Worm (Caenorhabditis elegans): Measurements from ENCODE around the gene col-122.
"Not testable (repeated sequence)": the region's sequence is repeated elsewhere in the genome, so short reads cannot be mapped to it uniquely, and the experiment has no call there.

The col-122 gene

ce11 chrIV:9595779-9596406, 32.7 kb downstream of the col-122 start, which contains the start of the genes F27C8.3 and F27C8.2:
Gene F27C8.3 (minus strand): TSS chrIV:9595879.
Gene F27C8.2 (plus strand): TSS chrIV:9596356.
- TF ChIP-seq nhr-76 (tag; optimal IDR thresholded peaks at IDR 0.05); elt-1 (tag; optimal IDR thresholded peaks at IDR 0.05; ENCODE audit: borderline replicate concordance, insufficient read depth); flh-1 (GFP tag; optimal IDR thresholded peaks at IDR 0.05): not testable (repeated sequence)

- TF ChIP-seq unc-62 (GFP tag; optimal IDR thresholded peaks at IDR 0.05), result no peak
- no peak for TF ChIP-seq lsy-2 (tag; optimal IDR thresholded peaks at IDR 0.05)
- no peak for TF ChIP-seq M03D4.4 (tag; optimal IDR thresholded peaks at IDR 0.05)
- TF ChIP-seq lin-32 (GFP tag; optimal IDR thresholded peaks at IDR 0.05), result no peak
- TF ChIP-seq unc-39 (tag; optimal IDR thresholded peaks at IDR 0.05), result no peak
- TF ChIP-seq cnd-1 (tag; optimal IDR thresholded peaks at IDR 0.05), result no peak
- no peak for TF ChIP-seq snpc-4 (tag; optimal IDR thresholded peaks at IDR 0.05)
- TF ChIP-seq nhr-28 (tag; optimal IDR thresholded peaks at IDR 0.05), result no peak
- no peak for TF ChIP-seq lin-13 (tag; optimal IDR thresholded peaks at IDR 0.05)
- TF ChIP-seq drap-1 (GFP tag; optimal IDR thresholded peaks at IDR 0.05), result no peak
- no peak for TF ChIP-seq flh-1 (GFP tag; optimal IDR thresholded peaks at IDR 0.05)
- no peak for TF ChIP-seq sem-2 (GFP tag; optimal IDR thresholded peaks at IDR 0.05)
- TF ChIP-seq nhr-76 (tag; optimal IDR thresholded peaks at IDR 0.05), result no peak
- no peak for TF ChIP-seq nhr-237 (tag; optimal IDR thresholded peaks at IDR 0.05)
- no peak for TF ChIP-seq ces-1 (GFP tag; optimal IDR thresholded peaks at IDR 0.05)
- no peak for TF ChIP-seq pha-4 (tag; optimal IDR thresholded peaks at IDR 0.05)
- no peak for TF ChIP-seq mep-1 (tag; optimal IDR thresholded peaks at IDR 0.05)
- TF ChIP-seq blmp-1 (tag; optimal IDR thresholded peaks at IDR 0.05), result no peak
- no peak for TF ChIP-seq elt-3 (tag; optimal IDR thresholded peaks at IDR 0.05)
- TF ChIP-seq zip-8 (tag; optimal IDR thresholded peaks at IDR 0.05), result no peak
These were observed 38.4 kb downstream of the col-122 start, which contains the start of gene aat-1 for ce11 chrIV:9601595-9601994. Gene aat-1 (minus strand): TSS chrIV:9601695.

- no peak for TF ChIP-seq flh-1 (GFP tag; optimal IDR thresholded peaks at IDR 0.05)
- no peak for TF ChIP-seq elt-3 (tag; optimal IDR thresholded peaks at IDR 0.05)
These were observed 44.8 kb downstream of the col-122 start for ce11 chrIV:9607945-9608344.

ce11 chrIV:9609095-9609494, 45.9 kb downstream of the col-122 start:
- TF ChIP-seq elt-1 (tag; optimal IDR thresholded peaks at IDR 0.05; ENCODE audit: borderline replicate concordance, insufficient read depth), result peak; percentile 97
- TF ChIP-seq nhr-28 (tag; optimal IDR thresholded peaks at IDR 0.05), result no peak

- peak; percentile 91 for TF ChIP-seq elt-1 (tag; optimal IDR thresholded peaks at IDR 0.05; ENCODE audit: borderline replicate concordance, insufficient read depth)
- TF ChIP-seq unc-120 (tag; optimal IDR thresholded peaks at IDR 0.05; ENCODE audit: poor library complexity, severe bottlenecking), result no peak
These were observed 47.7 kb downstream of the col-122 start for ce11 chrIV:9610923-9611322.

ce11 chrIV:9613072-9613590, 50.0 kb downstream of the col-122 start:
- TF ChIP-seq elt-1 (tag; optimal IDR thresholded peaks at IDR 0.05; ENCODE audit: borderline replicate concordance, insufficient read depth) (peak; percentile 98), nhr-12 (tag; optimal IDR thresholded peaks at IDR 0.05) (no peak)
